Worm (Caenorhabditis elegans) whole organism, midembryonic: ENCODE results near the gene F09F9.3.

Experiments used
- T22C8.4 ChIP-seq: fragments of 200-800 bp; sonication (Bioruptor generic); IDR thresholded peaks from 2 replicates; pipeline ENCODE4 v1.3.6; 2022; ENCODE audit warnings: missing genetic modification characterization, missing compliant biosample characterization
- flt-1 ChIP-seq: fragments of 200-800 bp; sonication (Bioruptor generic); IDR thresholded peaks from 2 replicates; pipeline ENCODE4 v1.3.6; 2022; ENCODE audit warnings: missing genetic modification characterization, missing compliant biosample characterization
- klf-2 ChIP-seq: fragments of 200-800 bp; sonication (Bioruptor generic); conservative IDR thresholded peaks from 2 replicates; pipeline ENCODE4 v1.3.6; 2022; ENCODE audit warnings: missing genetic modification reagents, missing genetic modification characterization, missing compliant biosample characterization
- tab-1 ChIP-seq: fragments of 200-800 bp; sonication (Bioruptor generic); IDR thresholded peaks from 2 replicates; pipeline ENCODE4 v1.3.6; 2022; ENCODE audit warnings: missing genetic modification characterization, missing compliant biosample characterization
- ztf-23 ChIP-seq: fragments of 200-800 bp; sonication (Bioruptor generic); IDR thresholded peaks from 2 replicates; pipeline ENCODE4 v1.3.6; 2022; ENCODE audit warnings: missing genetic modification reagents, missing genetic modification characterization, missing compliant biosample characterization

DNA sequence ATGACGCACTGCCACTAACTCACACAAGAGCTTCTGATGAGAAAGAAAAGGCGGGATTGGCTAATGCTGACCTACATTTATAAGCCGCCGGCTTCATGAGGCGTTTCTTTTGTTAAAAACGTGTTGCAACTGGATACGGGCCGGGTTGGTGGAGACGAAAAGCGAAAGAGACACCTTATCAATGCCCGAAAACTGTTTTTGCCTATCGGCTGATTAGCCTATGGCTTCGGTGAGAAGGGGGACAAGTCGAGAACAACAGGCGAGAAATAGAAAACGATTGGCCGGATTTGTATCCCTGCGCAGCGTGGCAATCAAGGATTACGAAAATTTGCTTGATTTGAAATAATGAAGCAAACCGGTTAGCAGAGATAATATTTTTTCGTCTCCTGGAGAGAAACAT lies 9.4 kb downstream of the F09F9.3 start, which contains the start of gene F09F9.2:
- TF ChIP-seq T22C8.4 (GFP tag; lab: Robert Waterston, UW) = no peak
- TF ChIP-seq flt-1 (GFP tag; lab: Robert Waterston, UW) = no peak
- TF ChIP-seq klf-2 (GFP tag; lab: Robert Waterston, UW) = no peak
- TF ChIP-seq ztf-23 (GFP tag; lab: Robert Waterston, UW) = no peak
- no peak for TF ChIP-seq tab-1 (GFP tag; lab: Robert Waterston, UW)
